Fruit fly (Drosophila melanogaster): Measurements from ENCODE around the gene CG6592.
A peak's percentile ranks its signal among the peaks of the same experiment; 100 is the strongest.

The CG6592 gene

DNA sequence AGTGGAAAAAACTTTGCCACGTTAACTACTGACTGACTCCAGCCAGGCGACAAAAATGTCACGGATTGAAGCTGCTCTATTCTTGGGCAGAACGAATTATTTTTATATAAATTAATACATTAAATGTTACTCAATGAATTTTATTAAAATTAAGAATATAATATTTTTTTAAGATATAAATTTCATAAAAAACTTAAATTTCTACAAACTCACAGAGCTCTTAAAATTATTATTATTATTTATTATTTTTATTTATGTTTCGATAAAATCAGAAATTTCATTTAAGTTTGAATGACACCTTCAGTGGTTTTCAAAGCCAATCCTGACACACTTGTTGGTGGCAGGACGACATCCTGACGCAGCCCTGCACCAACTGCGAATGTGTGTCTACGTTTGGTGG, 25.7 kb downstream of the CG6592 start (continued):
- TF ChIP-seq fd64A (GFP tag; optimal IDR thresholded peaks at IDR 0.05) (no peak), CG9437 (GFP tag; optimal IDR thresholded peaks at IDR 0.05) (no peak), shn (GFP tag; optimal IDR thresholded peaks at IDR 0.05) (no peak), pan (optimal IDR thresholded peaks at IDR 0.05) (no peak), pan (GFP tag; optimal IDR thresholded peaks at IDR 0.05 in 1 of 2, IDR thresholded peaks at IDR 0.05 in 1 of 2) (no peak), CG8924 (tag; optimal IDR thresholded peaks at IDR 0.05) (peak; percentile 41), CG11695 (GFP tag; IDR thresholded peaks at IDR 0.05) (no peak), CG4617 (GFP tag; optimal IDR thresholded peaks at IDR 0.05; ENCODE audit: borderline replicate concordance) (no peak), caup (GFP tag; optimal IDR thresholded peaks at IDR 0.05; ENCODE audit: severe bottlenecking) (no peak), CG9817 (tag; optimal IDR thresholded peaks at IDR 0.05) (no peak), pzg (GFP tag; optimal IDR thresholded peaks at IDR 0.05) (no peak), Sox100B (GFP tag; optimal IDR thresholded peaks at IDR 0.05) (peak; percentile 50), HmgD (GFP tag; optimal IDR thresholded peaks at IDR 0.05) (no peak), ara (GFP tag; IDR thresholded peaks at IDR 0.05) (no peak), CG2875 (GFP tag; optimal IDR thresholded peaks at IDR 0.05) (no peak), al (GFP tag; IDR thresholded peaks at IDR 0.05) (no peak), Ets65A (GFP tag) (no peak), trem (tag; optimal IDR thresholded peaks at IDR 0.05) (peak; percentile 29), gce (GFP tag; IDR thresholded peaks at IDR 0.05) (no peak), CG13894 (tag; optimal IDR thresholded peaks at IDR 0.05) (no peak), CG7271 (tag; optimal IDR thresholded peaks at IDR 0.05) (no peak), CG5245 (GFP tag; optimal IDR thresholded peaks at IDR 0.05) (no peak), ac (GFP tag; optimal IDR thresholded peaks at IDR 0.05) (no peak), ftz-f1 (GFP tag; optimal IDR thresholded peaks at IDR 0.05) (no peak), Jarid2 (GFP tag; optimal IDR thresholded peaks at IDR 0.05) (no peak), sim (GFP tag; IDR thresholded peaks at IDR 0.05) (no peak), toy (GFP tag; IDR thresholded peaks at IDR 0.05) (no peak), crc (GFP tag; optimal IDR thresholded peaks at IDR 0.05) (no peak), CG14965 (GFP tag; optimal IDR thresholded peaks at IDR 0.05; ENCODE audit: borderline replicate concordance) (no peak), B-H2 (GFP tag; optimal IDR thresholded peaks at IDR 0.05) (no peak), CG18476 (GFP tag; optimal IDR thresholded peaks at IDR 0.05) (no peak), CG3726 (GFP tag; IDR thresholded peaks at IDR 0.05) (no peak), Nf-YB (GFP tag; optimal IDR thresholded peaks at IDR 0.05) (no peak), knrl (GFP tag; IDR thresholded peaks at IDR 0.05; ENCODE audit: partially characterized antibody) (no peak), dimm (GFP tag; IDR thresholded peaks at IDR 0.05) (no peak), CG8765 (GFP tag; IDR thresholded peaks at IDR 0.05) (no peak), CG12942 (GFP tag; optimal IDR thresholded peaks at IDR 0.05) (no peak), Poxn (GFP tag; IDR thresholded peaks at IDR 0.05) (no peak), CG11093 (GFP tag; IDR thresholded peaks at IDR 0.05) (no peak), CG10959 (GFP tag; IDR thresholded peaks at IDR 0.05) (no peak), vfl (GFP tag; optimal IDR thresholded peaks at IDR 0.05) (no peak), CG17612 (GFP tag; IDR thresholded peaks at IDR 0.05) (no peak), Six4 (GFP tag; optimal IDR thresholded peaks at IDR 0.05) (no peak), unc-4 (GFP tag; IDR thresholded peaks at IDR 0.05; ENCODE audit: partially characterized antibody) (no peak), hb (GFP tag; IDR thresholded peaks at IDR 0.05; ENCODE audit: partially characterized antibody) (no peak), oc (tag; optimal IDR thresholded peaks at IDR 0.05) (no peak), prd (optimal IDR thresholded peaks at IDR 0.05) (no peak), prd (GFP tag; IDR thresholded peaks at IDR 0.05) (no peak), CG17328 (GFP tag; IDR thresholded peaks at IDR 0.05) (no peak), Ada2b (GFP tag; IDR thresholded peaks at IDR 0.05) (no peak), Mrtf (GFP tag; IDR thresholded peaks at IDR 0.05) (no peak), CG6813 (GFP tag; optimal IDR thresholded peaks at IDR 0.05) (no peak), TFAM (GFP tag; optimal IDR thresholded peaks at IDR 0.05) (no peak)

Measured in whole organism, embryonic.